Fruit fly (Drosophila melanogaster) whole organism, embryonic: ENCODE data around the gene CG32462.
A peak's percentile ranks its signal among the peaks of the same experiment; 100 is the strongest.

Source experiments
- Abd-B ChIP-seq: fragments of 200-800 bp; sonication (Bioruptor generic); optimal IDR thresholded peaks from 2 replicates; lab custom pipeline; 2018; ENCODE audit warnings: missing biosample characterization, mild to moderate bottlenecking, missing genetic modification characterization, moderate library complexity
- Antp ChIP-seq: fragments of 200-800 bp; sonication (Bioruptor generic); optimal IDR thresholded peaks from 3 replicates; lab custom pipeline; 2016; ENCODE audit warnings: missing biosample characterization, missing genetic modification characterization
- CG10274 ChIP-seq: fragments of 200-800 bp; sonication (Bioruptor generic); optimal IDR thresholded peaks from 3 replicates; lab custom pipeline; 2017; ENCODE audit warnings: missing biosample characterization, mild to moderate bottlenecking, missing genetic modification characterization
- CG11247 ChIP-seq: fragments of 200-800 bp; sonication (Bioruptor generic); IDR thresholded peaks from 2 replicates; pipeline ENCODE4 v1.3.6; 2022; ENCODE audit warnings: missing biosample characterization, missing genetic modification characterization
- CG12071 ChIP-seq: fragments of 200-800 bp; sonication (Bioruptor generic); optimal IDR thresholded peaks from 3 replicates; lab custom pipeline; 2018; ENCODE audit warnings: missing biosample characterization, mild to moderate bottlenecking, missing genetic modification characterization
- CG12942 ChIP-seq: fragments of 200-800 bp; sonication (Bioruptor generic); optimal IDR thresholded peaks from 3 replicates; lab custom pipeline; 2016; ENCODE audit warnings: missing biosample characterization, missing genetic modification characterization
- CG13894 ChIP-seq: fragments of 200-800 bp; sonication (Bioruptor generic); optimal IDR thresholded peaks from 3 replicates; lab custom pipeline; 2018; ENCODE audit warnings: missing biosample characterization, mild to moderate bottlenecking, missing genetic modification characterization, moderate library complexity
- CG14050 ChIP-seq: fragments of 200-800 bp; sonication (Bioruptor generic); IDR thresholded peaks from 3 replicates; pipeline ENCODE4 v1.3.6; 2022; ENCODE audit warnings: missing biosample characterization, missing genetic modification characterization
- CG14441 ChIP-seq: fragments of 200-800 bp; sonication (Bioruptor generic); IDR thresholded peaks from 2 replicates; pipeline ENCODE4 v1.3.6; 2022; ENCODE audit warnings: missing biosample characterization, missing genetic modification characterization
- CG15479 ChIP-seq: fragments of 200-800 bp; sonication (Bioruptor generic); optimal IDR thresholded peaks from 3 replicates; lab custom pipeline; 2019; ENCODE audit warnings: missing biosample characterization, mild to moderate bottlenecking, missing genetic modification characterization, moderate library complexity
- CG17359 ChIP-seq: fragments of 200-800 bp; sonication (Bioruptor generic); optimal IDR thresholded peaks from 3 replicates; lab custom pipeline; 2018; ENCODE audit warnings: missing biosample characterization, mild to moderate bottlenecking, missing genetic modification characterization, moderate library complexity
- CG17912 ChIP-seq: fragments of 200-800 bp; sonication (Bioruptor generic); optimal IDR thresholded peaks from 2 replicates; lab custom pipeline; 2018; ENCODE audit warnings: missing biosample characterization, mild to moderate bottlenecking, missing genetic modification characterization
- CG2712 ChIP-seq: fragments of 200-800 bp; optimal IDR thresholded peaks from 3 replicates; lab custom pipeline; 2019; ENCODE audit warnings: missing biosample characterization, mild to moderate bottlenecking, missing genetic modification characterization, moderate library complexity
- CG30020 ChIP-seq: fragments of 200-800 bp; optimal IDR thresholded peaks from 2 replicates; lab custom pipeline; 2019; ENCODE audit warnings: missing biosample characterization, mild to moderate bottlenecking, missing genetic modification characterization, moderate library complexity
- CG31224 ChIP-seq: fragments of 200-800 bp; sonication (Bioruptor generic); IDR thresholded peaks from 2 replicates; pipeline ENCODE4 v1.3.6; 2022; ENCODE audit warnings: missing biosample characterization, missing genetic modification characterization
- CG31365 ChIP-seq: fragments of 200-800 bp; sonication (Bioruptor generic); optimal IDR thresholded peaks from 2 replicates; lab custom pipeline; 2018; ENCODE audit warnings: missing biosample characterization, mild to moderate bottlenecking, missing genetic modification characterization
- CG31388 ChIP-seq: fragments of 200-800 bp; sonication (Bioruptor generic); optimal IDR thresholded peaks from 2 replicates; lab custom pipeline; 2016; ENCODE audit warnings: missing biosample characterization, missing genetic modification characterization
- CG3163 ChIP-seq: fragments of 200-800 bp; sonication (Bioruptor generic); optimal IDR thresholded peaks from 3 replicates; lab custom pipeline; 2016; ENCODE audit warnings: missing biosample characterization, missing genetic modification characterization
- CG4360 ChIP-seq: fragments of 200-800 bp; sonication (Bioruptor generic); IDR thresholded peaks from 2 replicates; pipeline ENCODE4 v1.3.6; 2022; ENCODE audit warnings: missing biosample characterization, missing genetic modification characterization
- CG4730 ChIP-seq: fragments of 200-800 bp; sonication (Bioruptor generic); IDR thresholded peaks from 2 replicates; pipeline ENCODE4 v1.3.6; 2022; ENCODE audit warnings: missing biosample characterization, missing genetic modification characterization
- CG4820 ChIP-seq: fragments of 200-800 bp; sonication (Bioruptor generic); optimal IDR thresholded peaks from 3 replicates; lab custom pipeline; 2016; ENCODE audit warnings: missing biosample characterization, missing genetic modification characterization
- CG4854 ChIP-seq: fragments of 200-800 bp; sonication (Bioruptor generic); optimal IDR thresholded peaks from 2 replicates; lab custom pipeline; 2016; ENCODE audit warnings: missing biosample characterization, missing genetic modification characterization, inconsistent platforms
- CG6272 ChIP-seq: fragments of 200-800 bp; sonication (Bioruptor generic); IDR thresholded peaks from 2 replicates; pipeline ENCODE4 v1.3.6; 2022; ENCODE audit warnings: missing biosample characterization, missing genetic modification characterization
- CG7271 ChIP-seq: fragments of 200-800 bp; sonication (Bioruptor generic); optimal IDR thresholded peaks from 2 replicates; lab custom pipeline; 2018; ENCODE audit warnings: missing biosample characterization, mild to moderate bottlenecking, missing genetic modification characterization, moderate library complexity
- CG7357 ChIP-seq: fragments of 200-800 bp; sonication (Bioruptor generic); IDR thresholded peaks from 3 replicates; pipeline ENCODE4 v1.3.6; 2022; ENCODE audit warnings: missing biosample characterization, missing genetic modification characterization
- CG9727 ChIP-seq: fragments of 200-800 bp; sonication (Bioruptor generic); optimal IDR thresholded peaks from 3 replicates; lab custom pipeline; 2017; ENCODE audit warnings: missing biosample characterization, mild to moderate bottlenecking, missing genetic modification characterization
- Dip3 ChIP-seq: fragments of 200-800 bp; sonication (Bioruptor generic); optimal IDR thresholded peaks from 3 replicates; lab custom pipeline; 2016; ENCODE audit warnings: missing biosample characterization, missing genetic modification characterization
- Dp ChIP-seq: fragments of 200-800 bp; sonication (Bioruptor generic); optimal IDR thresholded peaks from 2 replicates; lab custom pipeline; 2018; ENCODE audit warnings: missing biosample characterization, mild to moderate bottlenecking, missing genetic modification characterization, moderate library complexity
- Fer3 ChIP-seq: fragments of 200-800 bp; sonication (Bioruptor generic); optimal IDR thresholded peaks from 2 replicates; lab custom pipeline; 2018; ENCODE audit warnings: missing biosample characterization, mild to moderate bottlenecking, missing genetic modification characterization, moderate library complexity
- Hsf ChIP-seq: fragments of 200-800 bp; sonication (Bioruptor generic); optimal IDR thresholded peaks from 3 replicates; lab custom pipeline; 2016; ENCODE audit warnings: missing biosample characterization, missing genetic modification characterization
- Mrtf ChIP-seq: fragments of 200-800 bp; sonication (Bioruptor generic); IDR thresholded peaks from 3 replicates; pipeline ENCODE4 v1.3.6; 2022; ENCODE audit warnings: missing biosample characterization, missing genetic modification characterization
- Nf-YB ChIP-seq: fragments of 200-800 bp; sonication (Bioruptor generic); optimal IDR thresholded peaks from 3 replicates; lab custom pipeline; 2019; ENCODE audit warnings: missing biosample characterization, mild to moderate bottlenecking, missing genetic modification characterization, moderate library complexity
- az2 ChIP-seq: fragments of 200-800 bp; sonication (Bioruptor generic); optimal IDR thresholded peaks from 3 replicates; lab custom pipeline; 2016; ENCODE audit warnings: missing biosample characterization, missing genetic modification characterization
- bsh ChIP-seq, 2 experiments: fragments of 200-800 bp; sonication (Bioruptor generic); optimal IDR thresholded peaks; 2 replicates each; lab custom pipeline; 2017 to 2018; ENCODE audit warnings: mild to moderate bottlenecking in 2 of 2, missing biosample characterization in 2 of 2, missing genetic modification characterization in 2 of 2, moderate library complexity in 1 of 2
- btn ChIP-seq: fragments of 200-800 bp; sonication (Bioruptor generic); optimal IDR thresholded peaks from 2 replicates; lab custom pipeline; 2016; ENCODE audit warnings: missing biosample characterization, missing genetic modification characterization
- cato ChIP-seq: fragments of 200-800 bp; sonication (Bioruptor generic); optimal IDR thresholded peaks from 2 replicates; lab custom pipeline; 2016; ENCODE audit warnings: missing biosample characterization, missing genetic modification characterization, borderline replicate concordance
- dan ChIP-seq: fragments of 200-800 bp; sonication (Bioruptor generic); IDR thresholded peaks from 2 replicates; pipeline ENCODE4 v1.3.6; 2022; ENCODE audit warnings: missing biosample characterization, missing genetic modification characterization
- dmrt11E ChIP-seq: fragments of 200-800 bp; sonication (Bioruptor generic); optimal IDR thresholded peaks from 3 replicates; lab custom pipeline; 2018; ENCODE audit warnings: missing biosample characterization, mild to moderate bottlenecking, missing genetic modification characterization, moderate library complexity
- fd64A ChIP-seq: fragments of 200-800 bp; sonication (Bioruptor generic); optimal IDR thresholded peaks from 3 replicates; lab custom pipeline; 2018; ENCODE audit warnings: missing biosample characterization, mild to moderate bottlenecking, missing genetic modification characterization
- inv ChIP-seq: fragments of 200-800 bp; sonication (Bioruptor generic); IDR thresholded peaks from 2 replicates; pipeline ENCODE4 v1.3.6; 2022; ENCODE audit warnings: missing biosample characterization, missing genetic modification characterization; ENCODE audit not compliant: partially characterized antibody
- luna ChIP-seq: fragments of 200-800 bp; sonication (Bioruptor generic); optimal IDR thresholded peaks from 2 replicates; lab custom pipeline; 2016; ENCODE audit warnings: missing biosample characterization, missing genetic modification characterization
- nau ChIP-seq: fragments of 200-800 bp; sonication (Bioruptor generic); optimal IDR thresholded peaks from 3 replicates; lab custom pipeline; 2017; ENCODE audit warnings: missing biosample characterization, mild to moderate bottlenecking, missing genetic modification characterization, missing genetic modification reagents
- nerfin-1 ChIP-seq: fragments of 200-800 bp; sonication (Bioruptor generic); optimal IDR thresholded peaks from 3 replicates; lab custom pipeline; 2019; ENCODE audit warnings: missing biosample characterization, mild to moderate bottlenecking, missing genetic modification characterization, moderate library complexity
- pnt ChIP-seq: fragments of 200-800 bp; sonication (Bioruptor generic); optimal IDR thresholded peaks from 3 replicates; lab custom pipeline; 2016; ENCODE audit warnings: missing biosample characterization, missing genetic modification characterization
- seq ChIP-seq: fragments of 200-800 bp; sonication (Bioruptor generic); IDR thresholded peaks from 2 replicates; pipeline ENCODE4 v1.3.6; 2022; ENCODE audit warnings: missing biosample characterization, missing genetic modification characterization
- sr ChIP-seq: fragments of 200-800 bp; sonication (Bioruptor generic); IDR thresholded peaks from 3 replicates; pipeline ENCODE4 v1.3.6; 2022; ENCODE audit warnings: missing biosample characterization, missing genetic modification characterization
- ssp ChIP-seq: fragments of 200-800 bp; sonication (Bioruptor generic); IDR thresholded peaks from 2 replicates; pipeline ENCODE4 v1.3.6; 2022; ENCODE audit warnings: missing biosample characterization, missing genetic modification characterization
- stc ChIP-seq: fragments of 200-800 bp; sonication (Bioruptor generic); IDR thresholded peaks from 2 replicates; pipeline ENCODE4 v1.3.6; 2022; ENCODE audit warnings: missing biosample characterization, missing genetic modification characterization
- trem ChIP-seq: fragments of 200-800 bp; optimal IDR thresholded peaks from 3 replicates; lab custom pipeline; 2019; ENCODE audit warnings: missing biosample characterization, mild to moderate bottlenecking, missing genetic modification characterization, moderate library complexity
- vnd ChIP-seq: fragments of 200-800 bp; sonication (Bioruptor generic); IDR thresholded peaks from 3 replicates; pipeline ENCODE4 v1.3.6; 2022; ENCODE audit warnings: missing biosample characterization, missing genetic modification characterization; ENCODE audit not compliant: partially characterized antibody
- zfh2 ChIP-seq: fragments of 200-800 bp; sonication (Bioruptor generic); optimal IDR thresholded peaks from 2 replicates; lab custom pipeline; 2016; ENCODE audit warnings: missing biosample characterization, missing genetic modification characterization

The CG32462 gene

DNA sequence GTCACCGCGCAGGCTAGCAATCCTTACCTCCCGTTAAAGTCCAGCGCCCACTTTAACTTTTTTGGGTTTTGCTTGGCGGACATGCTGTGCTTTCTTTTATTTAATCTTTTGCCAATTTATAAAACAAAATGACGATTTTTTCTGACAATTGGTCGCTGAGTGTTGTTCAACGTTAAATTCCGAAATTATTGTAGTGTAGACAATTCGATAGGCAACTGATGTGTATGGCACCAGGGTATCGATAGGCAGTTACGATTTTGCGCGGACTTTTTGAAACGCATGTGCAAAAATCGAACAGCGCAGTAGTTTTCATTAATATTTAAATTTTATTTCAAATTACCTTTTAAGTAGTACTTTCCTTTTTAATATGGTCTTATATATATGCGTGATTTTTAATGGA, 14.8 kb upstream of the CG32462 start, which contains the start of gene EMC4 (continued):
- peak; percentile 32 for TF ChIP-seq CG30020 (tag; lab: Kevin White, UChicago)
- no peak for TF ChIP-seq CG31388
- TF ChIP-seq CG13894: peak; percentile 38
- TF ChIP-seq Abd-B (GFP tag; lab: Kevin White, UChicago): no peak
- TF ChIP-seq CG7357 (GFP tag; lab: Robert Waterston, UW): no peak
- peak; percentile 61 for TF ChIP-seq Hsf (GFP tag; lab: Kevin White, UChicago)
- TF ChIP-seq CG4854 (GFP tag; lab: Kevin White, UChicago): peak; percentile 53
- no peak for TF ChIP-seq CG15479 (GFP tag; lab: Kevin White, UChicago)
- no peak for TF ChIP-seq CG31224 (GFP tag; lab: Robert Waterston, UW)
- TF ChIP-seq vnd (GFP tag; lab: Robert Waterston, UW): no peak
- TF ChIP-seq CG7271 (tag; lab: Kevin White, UChicago): no peak
- TF ChIP-seq CG31365 (tag; lab: Kevin White, UChicago): no peak
- TF ChIP-seq CG6272 (GFP tag; lab: Robert Waterston, UW): no peak
- no peak for TF ChIP-seq pnt (GFP tag; lab: Kevin White, UChicago)
- peak; percentile 41; the same call in 1 of the 2 replicates for TF ChIP-seq inv
- no peak; the same call in 1 of the 2 replicates for TF ChIP-seq stc (GFP tag; lab: Robert Waterston, UW)
- TF ChIP-seq Dip3 (GFP tag; lab: Kevin White, UChicago): no peak
- TF ChIP-seq CG2712: peak; percentile 36
- no peak for TF ChIP-seq dan (GFP tag; lab: Robert Waterston, UW)
- no peak for TF ChIP-seq ssp (GFP tag; lab: Robert Waterston, UW)
- TF ChIP-seq trem (tag; lab: Kevin White, UChicago): peak; percentile 72
- no peak for TF ChIP-seq fd64A (GFP tag; lab: Kevin White, UChicago)
- TF ChIP-seq dmrt11E: no peak
- TF ChIP-seq CG4730 (GFP tag; lab: Robert Waterston, UW): no peak
- no peak for TF ChIP-seq CG9727 (GFP tag; lab: Kevin White, UChicago)
- TF ChIP-seq seq (GFP tag; lab: Robert Waterston, UW): no peak
- TF ChIP-seq Dp (GFP tag; lab: Kevin White, UChicago): peak; percentile 95
- no peak for TF ChIP-seq CG14441 (GFP tag; lab: Robert Waterston, UW)
- TF ChIP-seq CG17359 (tag; lab: Kevin White, UChicago): peak; percentile 35
- no peak for TF ChIP-seq Nf-YB (GFP tag; lab: Kevin White, UChicago)
- TF ChIP-seq CG4820 (GFP tag; lab: Kevin White, UChicago): no peak
- peak; percentile 14 for TF ChIP-seq nerfin-1 (tag; lab: Kevin White, UChicago)
- TF ChIP-seq CG12942 (GFP tag; lab: Kevin White, UChicago): peak; percentile 23
- peak; percentile 15; the same call in 1 of the 2 replicates for TF ChIP-seq CG11247 (GFP tag; lab: Robert Waterston, UW)
- TF ChIP-seq bsh (GFP tag; optimal IDR thresholded peaks at IDR 0.05; lab: Kevin White, UChicago): peak in 1 of 2 experiments; percentile 25
- peak; percentile 15 for TF ChIP-seq az2 (GFP tag; lab: Kevin White, UChicago)
- TF ChIP-seq Mrtf (GFP tag; lab: Robert Waterston, UW): no peak
- TF ChIP-seq sr (GFP tag; lab: Robert Waterston, UW): no peak
- TF ChIP-seq nau (GFP tag; lab: Kevin White, UChicago): peak; percentile 43
- TF ChIP-seq luna (GFP tag; lab: Kevin White, UChicago): no peak
- no peak for TF ChIP-seq btn
- TF ChIP-seq CG17912: no peak
- TF ChIP-seq CG14050 (GFP tag; lab: Robert Waterston, UW): 0 out of 3 replicates have a peak, but pooled peaks have one; percentile 21
- TF ChIP-seq cato: no peak
- TF ChIP-seq CG12071 (GFP tag; lab: Kevin White, UChicago): no peak
- peak; percentile 51 for TF ChIP-seq Fer3 (tag; lab: Kevin White, UChicago)
- TF ChIP-seq zfh2 (GFP tag; lab: Kevin White, UChicago): peak; percentile 62
- peak; percentile 29; the same call in 1 of the 2 replicates for TF ChIP-seq CG4360 (GFP tag; lab: Robert Waterston, UW)
- TF ChIP-seq CG3163 (GFP tag; lab: Kevin White, UChicago): peak; percentile 39
- TF ChIP-seq CG10274: no peak
- peak; percentile 40 for TF ChIP-seq Antp
